Worm (Caenorhabditis elegans) whole organism, late embryonic: ENCODE measurements around the gene srlf-12.

Experiments used
- C08G9.2 ChIP-seq: sonication (generic microtip); optimal IDR thresholded peaks from 2 replicates; lab custom pipeline; 2016; ENCODE audit warnings: mild to moderate bottlenecking, missing genetic modification characterization, moderate library complexity, missing compliant biosample characterization
- C38D4.7 ChIP-seq: fragments of 200-800 bp; sonication (Bioruptor generic); optimal IDR thresholded peaks from 2 replicates; lab custom pipeline; 2018; ENCODE audit warnings: mild to moderate bottlenecking, missing genetic modification characterization, moderate library complexity, missing compliant biosample characterization
- F13H6.1 ChIP-seq: sonication (generic microtip); optimal IDR thresholded peaks from 2 replicates; lab custom pipeline; 2016; ENCODE audit warnings: missing genetic modification characterization, missing compliant biosample characterization
- K02D7.2 ChIP-seq: sonication (generic microtip); optimal IDR thresholded peaks from 2 replicates; lab custom pipeline; 2017; ENCODE audit warnings: mild to moderate bottlenecking, missing genetic modification characterization, missing compliant biosample characterization
- K09A11.1 ChIP-seq: sonication (generic microtip); optimal IDR thresholded peaks from 2 replicates; lab custom pipeline; 2017; ENCODE audit warnings: antibody characterized with exemption, mild to moderate bottlenecking, missing genetic modification characterization, missing compliant biosample characterization; ENCODE audit not compliant: insufficient read depth
- T23F11.4 ChIP-seq: fragments of 200-800 bp; sonication (Bioruptor generic); optimal IDR thresholded peaks from 2 replicates; lab custom pipeline; 2018; ENCODE audit warnings: mild to moderate bottlenecking, missing genetic modification characterization, missing compliant biosample characterization
- Y22D7AL.16 ChIP-seq: sonication (generic microtip); optimal IDR thresholded peaks from 2 replicates; lab custom pipeline; 2016; ENCODE audit warnings: missing genetic modification characterization, missing compliant biosample characterization
- ahr-1 ChIP-seq: sonication (generic microtip); optimal IDR thresholded peaks from 2 replicates; lab custom pipeline; 2016; ENCODE audit warnings: missing genetic modification characterization, missing compliant biosample characterization
- ceh-14 ChIP-seq: sonication (generic microtip); optimal IDR thresholded peaks from 2 replicates; lab custom pipeline; 2016; ENCODE audit warnings: missing genotype, missing genetic modification characterization, missing compliant biosample characterization
- ceh-18 ChIP-seq: sonication (generic microtip); optimal IDR thresholded peaks from 2 replicates; lab custom pipeline; 2016; ENCODE audit warnings: missing genetic modification characterization, missing compliant biosample characterization
- ceh-19 ChIP-seq: fragments of 200-800 bp; sonication (Bioruptor generic); optimal IDR thresholded peaks from 2 replicates; lab custom pipeline; 2018; ENCODE audit warnings: mild to moderate bottlenecking, missing genetic modification characterization, missing compliant biosample characterization
- ceh-2 ChIP-seq: sonication (generic microtip); optimal IDR thresholded peaks from 2 replicates; lab custom pipeline; 2016; ENCODE audit warnings: missing genotype, missing genetic modification characterization, missing compliant biosample characterization
- ceh-24 ChIP-seq: sonication (generic microtip); optimal IDR thresholded peaks from 2 replicates; lab custom pipeline; 2016; ENCODE audit warnings: mild to moderate bottlenecking, missing genetic modification characterization, missing compliant biosample characterization
- ceh-31 ChIP-seq: sonication (generic microtip); optimal IDR thresholded peaks from 2 replicates; lab custom pipeline; 2016; ENCODE audit warnings: missing genetic modification characterization, missing compliant biosample characterization
- ceh-34 ChIP-seq: sonication (generic microtip); optimal IDR thresholded peaks from 2 replicates; lab custom pipeline; 2016; ENCODE audit warnings: mild to moderate bottlenecking, missing genetic modification characterization, missing compliant biosample characterization
- ceh-48 ChIP-seq: sonication (generic microtip); optimal IDR thresholded peaks from 2 replicates; lab custom pipeline; 2016; ENCODE audit warnings: missing genetic modification characterization, inconsistent platforms, missing compliant biosample characterization
- che-1 ChIP-seq: sonication (generic microtip); optimal IDR thresholded peaks from 2 replicates; lab custom pipeline; 2016; ENCODE audit warnings: mild to moderate bottlenecking, missing genetic modification characterization, missing compliant biosample characterization
- dmd-4 ChIP-seq: sonication (generic microtip); optimal IDR thresholded peaks from 2 replicates; lab custom pipeline; 2016; ENCODE audit warnings: borderline replicate concordance, missing genetic modification characterization, missing compliant biosample characterization
- dve-1 ChIP-seq: sonication (generic microtip); optimal IDR thresholded peaks from 2 replicates; lab custom pipeline; 2017; ENCODE audit warnings: antibody characterized with exemption, mild to moderate bottlenecking, missing genetic modification characterization, missing compliant biosample characterization
- elt-2 ChIP-seq: sonication (generic microtip); optimal IDR thresholded peaks from 2 replicates; lab custom pipeline; 2016; ENCODE audit warnings: missing genetic modification reagents, missing genetic modification characterization, missing compliant biosample characterization
- elt-4 ChIP-seq: sonication (generic microtip); optimal IDR thresholded peaks from 2 replicates; lab custom pipeline; 2016; ENCODE audit warnings: missing genetic modification characterization, missing compliant biosample characterization
- ets-4 ChIP-seq: sonication (generic microtip); optimal IDR thresholded peaks from 2 replicates; lab custom pipeline; 2016; ENCODE audit warnings: missing genetic modification characterization, missing compliant biosample characterization
- fax-1 ChIP-seq: sonication (generic microtip); optimal IDR thresholded peaks from 2 replicates; lab custom pipeline; 2016; ENCODE audit warnings: missing genotype, missing genetic modification characterization, missing compliant biosample characterization
- fkh-10 ChIP-seq: fragments of 150-350 bp; optimal IDR thresholded peaks from 2 replicates; lab custom pipeline; 2014; ENCODE audit warnings: missing biosample characterization, missing genetic modification reagents, missing genetic modification characterization
- gmeb-2 ChIP-seq: sonication (generic microtip); optimal IDR thresholded peaks from 2 replicates; lab custom pipeline; 2016; ENCODE audit warnings: missing genetic modification characterization, inconsistent platforms, missing compliant biosample characterization
- hlh-30 ChIP-seq: sonication (generic microtip); optimal IDR thresholded peaks from 2 replicates; lab custom pipeline; 2017; ENCODE audit warnings: antibody characterized with exemption, missing genetic modification characterization, missing compliant biosample characterization; ENCODE audit not compliant: insufficient read depth
- hlh-8 ChIP-seq: sonication (generic microtip); optimal IDR thresholded peaks from 2 replicates; lab custom pipeline; 2016; ENCODE audit warnings: missing genotype, missing genetic modification characterization, missing compliant biosample characterization
- lim-6 ChIP-seq: sonication (generic microtip); optimal IDR thresholded peaks from 2 replicates; lab custom pipeline; 2016; ENCODE audit warnings: missing genetic modification characterization, missing compliant biosample characterization
- madf-2 ChIP-seq: sonication (generic microtip); optimal IDR thresholded peaks from 2 replicates; lab custom pipeline; 2017; ENCODE audit warnings: missing genetic modification characterization, missing compliant biosample characterization
- mec-3 ChIP-seq: sonication (generic microtip); optimal IDR thresholded peaks from 2 replicates; lab custom pipeline; 2016; ENCODE audit warnings: borderline replicate concordance, missing genetic modification characterization, missing compliant biosample characterization
- nfya-1 ChIP-seq: sonication (generic microtip); optimal IDR thresholded peaks from 2 replicates; lab custom pipeline; 2017; ENCODE audit warnings: missing genetic modification characterization, mild to moderate bottlenecking, missing compliant biosample characterization, antibody characterized with exemption, moderate library complexity
- nhr-232 ChIP-seq: sonication (generic microtip); optimal IDR thresholded peaks from 2 replicates; lab custom pipeline; 2016; ENCODE audit warnings: missing genetic modification characterization, missing compliant biosample characterization
- npax-4 ChIP-seq: sonication (generic microtip); optimal IDR thresholded peaks from 2 replicates; lab custom pipeline; 2016; ENCODE audit warnings: missing genetic modification characterization, missing compliant biosample characterization
- odd-2 ChIP-seq: sonication (generic microtip); optimal IDR thresholded peaks from 2 replicates; lab custom pipeline; 2017; ENCODE audit warnings: antibody characterized with exemption, mild to moderate bottlenecking, missing genetic modification characterization, missing compliant biosample characterization
- pag-3 ChIP-seq: sonication (generic microtip); optimal IDR thresholded peaks from 2 replicates; lab custom pipeline; 2016; ENCODE audit warnings: missing compliant biosample characterization, missing genetic modification characterization, borderline replicate concordance
- pat-9 ChIP-seq: fragments of 200-800 bp; sonication (Bioruptor generic); optimal IDR thresholded peaks from 2 replicates; lab custom pipeline; 2018; ENCODE audit warnings: mild to moderate bottlenecking, missing genetic modification characterization, moderate library complexity, missing compliant biosample characterization
- pax-1 ChIP-seq: fragments of 150-350 bp; optimal IDR thresholded peaks from 2 replicates; lab custom pipeline; 2014; ENCODE audit warnings: missing biosample characterization, missing genetic modification characterization
- pha-2 ChIP-seq: sonication (generic microtip); optimal IDR thresholded peaks from 2 replicates; lab custom pipeline; 2017; ENCODE audit warnings: mild to moderate bottlenecking, missing genetic modification characterization, missing compliant biosample characterization
- pha-4 ChIP-seq: fragments of 150-350 bp; optimal IDR thresholded peaks from 2 replicates; lab custom pipeline; 2018; ENCODE audit warnings: missing biosample characterization, missing genetic modification reagents, missing genetic modification characterization
- pqm-1 ChIP-seq: sonication (generic microtip); optimal IDR thresholded peaks from 2 replicates; lab custom pipeline; 2016; ENCODE audit warnings: missing genetic modification characterization, missing compliant biosample characterization
- pros-1 ChIP-seq: fragments of 150-350 bp; optimal IDR thresholded peaks from 2 replicates; lab custom pipeline; 2014; ENCODE audit warnings: missing biosample characterization, missing genetic modification reagents, missing genetic modification characterization
- ref-2 ChIP-seq: sonication (generic microtip); optimal IDR thresholded peaks from 2 replicates; lab custom pipeline; 2016; ENCODE audit warnings: missing genetic modification characterization, missing compliant biosample characterization
- rnt-1 ChIP-seq: sonication (generic microtip); optimal IDR thresholded peaks from 2 replicates; lab custom pipeline; 2016; ENCODE audit warnings: missing genetic modification characterization, missing compliant biosample characterization
- sdc-2 ChIP-seq: sonication (generic microtip); optimal IDR thresholded peaks from 2 replicates; lab custom pipeline; 2016; ENCODE audit warnings: missing genotype, missing genetic modification characterization, missing compliant biosample characterization
- sox-2 ChIP-seq: fragments of 200-800 bp; sonication (Bioruptor generic); IDR thresholded peaks from 2 replicates; pipeline ENCODE4 v1.3.6; 2022; ENCODE audit warnings: missing genetic modification reagents, missing genetic modification characterization, missing compliant biosample characterization
- sox-4 ChIP-seq: sonication (generic microtip); optimal IDR thresholded peaks from 2 replicates; lab custom pipeline; 2017; ENCODE audit warnings: mild to moderate bottlenecking, missing genetic modification characterization, inconsistent platforms, missing compliant biosample characterization
- tbx-2 ChIP-seq: sonication (generic microtip); optimal IDR thresholded peaks from 2 replicates; lab custom pipeline; 2016; ENCODE audit warnings: missing genetic modification characterization, missing compliant biosample characterization
- ttx-3 ChIP-seq: sonication (generic microtip); optimal IDR thresholded peaks from 2 replicates; lab custom pipeline; 2016; ENCODE audit warnings: missing genetic modification reagents, missing genetic modification characterization, missing compliant biosample characterization
- unc-3 ChIP-seq, 2 experiments: fragments of 200-800 bp in 1 of 2; sonication (Bioruptor generic) in 1 of 2; sonication (generic microtip) in 1 of 2; conservative IDR thresholded peaks in 1 of 2; optimal IDR thresholded peaks in 1 of 2; 2 replicates each; pipeline versions ENCODE4 v1.3.6 to Lab custom; 2016 to 2022; ENCODE audit warnings: missing compliant biosample characterization in 2 of 2, missing genetic modification characterization in 2 of 2, missing genetic modification reagents in 1 of 2
- unc-42 ChIP-seq: sonication (generic microtip); optimal IDR thresholded peaks from 2 replicates; lab custom pipeline; 2016; ENCODE audit warnings: missing genotype, missing genetic modification characterization, missing compliant biosample characterization
- unc-55 ChIP-seq: sonication (generic microtip); optimal IDR thresholded peaks from 2 replicates; lab custom pipeline; 2017; ENCODE audit warnings: missing biosample characterization, missing genetic modification reagents, missing genetic modification characterization
- unc-86 ChIP-seq: sonication (generic microtip); optimal IDR thresholded peaks from 2 replicates; lab custom pipeline; 2016; ENCODE audit warnings: missing genetic modification characterization, missing compliant biosample characterization
- zip-5 ChIP-seq: sonication (generic microtip); optimal IDR thresholded peaks from 2 replicates; lab custom pipeline; 2016; ENCODE audit warnings: missing genetic modification characterization, missing compliant biosample characterization

srlf-12 gene

ce11 chrIV:10935336-10935735 is 43.4 kb upstream of the srlf-12 start:
- TF ChIP-seq pha-2 (no peak), ttx-3 (tag; lab: Kevin White, UChicago) (no peak), elt-4 (tag; lab: Kevin White, UChicago) (no peak), fkh-10 (GFP tag; lab: Kevin White, UChicago) (no peak), sox-2 (no peak), dmd-4 (tag; lab: Kevin White, UChicago) (no peak), ahr-1 (tag; lab: Kevin White, UChicago) (no peak), sdc-2 (no peak), gmeb-2 (no peak), ceh-14 (tag; lab: Kevin White, UChicago) (peak; percentile 8), madf-2 (tag; lab: Kevin White, UChicago) (no peak), zip-5 (no peak), ceh-48 (tag; lab: Kevin White, UChicago) (peak; percentile 6), dve-1 (tag; lab: Kevin White, UChicago) (no peak), nfya-1 (tag; lab: Kevin White, UChicago) (peak; percentile 50), che-1 (no peak), Y22D7AL.16 (tag; lab: Kevin White, UChicago) (no peak), sox-4 (tag; lab: Kevin White, UChicago) (no peak), ceh-34 (tag; lab: Kevin White, UChicago) (peak; percentile 37), odd-2 (tag; lab: Kevin White, UChicago) (no peak), ref-2 (tag; lab: Kevin White, UChicago) (peak; percentile 37), tbx-2 (peak; percentile 26), C08G9.2 (tag; lab: Kevin White, UChicago) (no peak), fax-1 (tag; lab: Kevin White, UChicago) (peak; percentile 33), ceh-31 (tag; lab: Kevin White, UChicago) (peak; percentile 47), pqm-1 (no peak), elt-2 (tag; lab: Kevin White, UChicago) (no peak), mec-3 (tag; lab: Kevin White, UChicago) (no peak), ceh-19 (no peak), K02D7.2 (no peak), unc-86 (tag; lab: Kevin White, UChicago) (no peak), F13H6.1 (tag; lab: Kevin White, UChicago) (no peak), pag-3 (tag; lab: Kevin White, UChicago) (no peak), pat-9 (no peak), npax-4 (tag; lab: Kevin White, UChicago) (no peak), ceh-24 (tag; lab: Kevin White, UChicago) (no peak), unc-3 (GFP tag; conservative IDR thresholded peaks at IDR 0.05; lab: Robert Waterston, UW) (no peak), unc-3 (tag; optimal IDR thresholded peaks at IDR 0.05; lab: Kevin White, UChicago) (no peak), lim-6 (tag; lab: Kevin White, UChicago) (no peak), T23F11.4 (GFP tag; lab: Kevin White, UChicago) (no peak), C38D4.7 (GFP tag; lab: Kevin White, UChicago) (no peak), hlh-8 (peak; percentile 28), nhr-232 (no peak), hlh-30 (peak; percentile 98), unc-42 (tag; lab: Kevin White, UChicago) (peak; percentile 21), rnt-1 (no peak), pros-1 (peak; percentile 43), unc-55 (GFP tag; lab: Kevin White, UChicago) (peak; percentile 94), pax-1 (tag; lab: Kevin White, UChicago) (no peak), ceh-2 (tag; lab: Kevin White, UChicago) (no peak), ceh-18 (tag; lab: Kevin White, UChicago) (peak; percentile 75), pha-4 (tag; lab: Kevin White, UChicago) (no peak), K09A11.1 (tag; lab: Kevin White, UChicago) (no peak), ets-4 (tag; lab: Kevin White, UChicago) (no peak)
